Worm (Caenorhabditis elegans): ENCODE results near the gene C08F11.12.

DNA sequence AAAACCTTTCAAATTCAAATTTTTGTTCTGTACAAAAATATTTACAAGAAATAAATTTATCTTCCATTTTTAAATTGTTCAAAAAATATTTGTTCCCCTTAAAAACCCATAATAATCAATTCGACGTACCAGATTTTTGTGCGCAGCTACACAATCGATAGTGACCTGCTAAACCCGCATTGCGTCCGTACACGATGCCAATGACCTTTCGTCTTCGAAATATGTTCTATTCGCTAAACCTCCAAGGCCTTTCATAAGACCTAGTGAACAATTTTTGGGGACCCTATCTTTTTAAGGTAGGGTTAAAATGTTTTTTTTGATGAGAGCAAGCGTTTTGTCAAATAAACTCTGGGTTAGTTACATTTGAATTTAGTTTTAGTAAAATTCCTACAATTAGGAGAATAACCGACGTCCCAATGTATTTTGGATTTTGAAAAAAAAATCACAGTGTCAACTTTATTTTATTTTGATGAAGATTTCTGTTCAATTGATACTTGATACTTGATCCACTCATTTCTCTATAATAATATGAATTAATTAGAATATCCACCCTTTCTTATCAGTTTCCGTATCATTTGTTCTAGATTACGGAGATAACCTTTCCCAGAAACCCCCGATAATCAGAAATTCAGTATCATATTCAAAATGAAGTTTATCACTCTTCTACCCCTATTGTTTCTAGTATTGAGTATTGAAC lies 49.2 kb downstream of the C08F11.12 start, which contains the start of gene Y45F10B.59:
- TF ChIP-seq elt-4 (tag; optimal IDR thresholded peaks at IDR 0.05) (no peak), zip-5 (tag; optimal IDR thresholded peaks at IDR 0.05) (no peak)
